Worm (Caenorhabditis elegans) whole organism, late embryonic: Measurements from ENCODE around the gene gipc-1.

Experiments used
- F13H6.1 ChIP-seq: sonication (generic microtip); optimal IDR thresholded peaks from 2 replicates; lab custom pipeline; 2016; ENCODE audit warnings: missing genetic modification characterization, missing compliant biosample characterization
- ama-1 ChIP-seq: fragments of 150-350 bp; optimal IDR thresholded peaks from 2 replicates; lab custom pipeline; 2014
- dmd-4 ChIP-seq: sonication (generic microtip); optimal IDR thresholded peaks from 2 replicates; lab custom pipeline; 2016; ENCODE audit warnings: borderline replicate concordance, missing genetic modification characterization, missing compliant biosample characterization
- eyg-1 ChIP-seq: sonication (generic microtip); optimal IDR thresholded peaks from 2 replicates; lab custom pipeline; 2016; ENCODE audit warnings: missing genotype, missing genetic modification characterization, missing compliant biosample characterization
- ztf-16 ChIP-seq: sonication (generic microtip); optimal IDR thresholded peaks from 2 replicates; lab custom pipeline; 2017; ENCODE audit warnings: missing genetic modification characterization, missing compliant biosample characterization

DNA sequence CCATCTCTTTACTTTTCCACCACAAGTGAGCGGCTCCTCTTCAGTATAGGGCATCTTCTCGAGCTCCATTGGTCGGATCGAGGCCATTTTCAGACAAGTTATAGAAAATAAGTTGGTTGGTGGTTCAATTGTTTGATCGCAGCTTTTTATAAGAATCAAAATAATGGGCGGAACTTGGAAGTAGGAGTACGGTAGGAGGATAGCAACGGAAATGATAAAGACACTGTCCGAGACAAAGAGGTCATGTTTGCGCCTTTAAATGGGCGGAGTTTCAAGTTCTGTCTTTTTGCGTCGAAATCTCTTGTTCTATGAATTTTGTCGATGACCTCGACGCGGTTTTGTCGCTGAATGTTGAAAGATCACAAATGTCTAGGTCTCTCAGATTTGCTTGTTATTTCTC is 48.4 kb upstream of the gipc-1 start, which contains the start of gene F26A1.8:
- TF ChIP-seq eyg-1 = no peak
- no peak for TF ChIP-seq F13H6.1 (tag; lab: Kevin White, UChicago)
- no peak for TF ChIP-seq dmd-4
- TF ChIP-seq ama-1 = no peak
- TF ChIP-seq ztf-16 (tag; lab: Kevin White, UChicago) = no peak
